Worm (Caenorhabditis elegans) whole organism, late embryonic: ENCODE data around the gene mtss-1.

Source experiments
- ama-1 ChIP-seq: fragments of 150-350 bp; optimal IDR thresholded peaks from 2 replicates; lab custom pipeline; 2014
- ceh-14 ChIP-seq: sonication (generic microtip); optimal IDR thresholded peaks from 2 replicates; lab custom pipeline; 2016; ENCODE audit warnings: missing genotype, missing genetic modification characterization, missing compliant biosample characterization
- ceh-19 ChIP-seq: fragments of 200-800 bp; sonication (Bioruptor generic); optimal IDR thresholded peaks from 2 replicates; lab custom pipeline; 2018; ENCODE audit warnings: mild to moderate bottlenecking, missing genetic modification characterization, missing compliant biosample characterization
- elt-4 ChIP-seq: sonication (generic microtip); optimal IDR thresholded peaks from 2 replicates; lab custom pipeline; 2016; ENCODE audit warnings: missing genetic modification characterization, missing compliant biosample characterization
- fkh-10 ChIP-seq: fragments of 150-350 bp; optimal IDR thresholded peaks from 2 replicates; lab custom pipeline; 2014; ENCODE audit warnings: missing biosample characterization, missing genetic modification reagents, missing genetic modification characterization
- gmeb-2 ChIP-seq: sonication (generic microtip); optimal IDR thresholded peaks from 2 replicates; lab custom pipeline; 2016; ENCODE audit warnings: missing genetic modification characterization, inconsistent platforms, missing compliant biosample characterization
- hlh-30 ChIP-seq: sonication (generic microtip); optimal IDR thresholded peaks from 2 replicates; lab custom pipeline; 2017; ENCODE audit warnings: antibody characterized with exemption, missing genetic modification characterization, missing compliant biosample characterization; ENCODE audit not compliant: insufficient read depth
- nhr-11 ChIP-seq: fragments of 150-350 bp; optimal IDR thresholded peaks from 2 replicates; lab custom pipeline; 2014; ENCODE audit warnings: missing biosample characterization, missing genetic modification characterization

DNA sequence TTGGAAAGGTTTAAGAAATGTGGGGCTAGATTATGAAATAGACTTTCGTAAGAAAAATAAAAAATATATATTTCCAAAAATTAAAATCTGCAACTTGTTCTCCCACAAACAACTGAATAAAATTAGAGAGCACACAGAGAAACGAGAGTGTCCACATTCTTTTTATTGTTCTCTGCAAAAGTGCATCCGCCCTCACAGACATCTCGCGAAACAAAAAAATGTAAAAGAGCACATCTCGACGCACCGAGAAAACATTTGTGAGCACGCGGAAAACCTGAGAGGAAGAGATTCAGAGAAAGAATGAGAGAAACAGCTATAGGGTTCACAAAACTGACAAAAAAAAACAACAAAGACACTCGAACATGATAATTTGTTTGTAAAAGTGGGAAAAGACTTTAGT is 14.0 kb downstream of the mtss-1 start:
- TF ChIP-seq gmeb-2 (tag; lab: Kevin White, UChicago) (no peak), ama-1 (lab: Kevin White, UChicago) (no peak), nhr-11 (tag; lab: Kevin White, UChicago) (no peak), hlh-30 (tag; lab: Kevin White, UChicago) (no peak), fkh-10 (GFP tag; lab: Kevin White, UChicago) (no peak), elt-4 (tag; lab: Kevin White, UChicago) (no peak), ceh-19 (GFP tag; lab: Kevin White, UChicago) (no peak), ceh-14 (tag; lab: Kevin White, UChicago) (no peak)
